Worm (Caenorhabditis elegans) whole organism, L1 larva: ENCODE results near the gene Y56A3A.28.

Experiments
- C16A3.4 ChIP-seq: fragments of 150-350 bp; optimal IDR thresholded peaks from 2 replicates; lab custom pipeline; 2014; ENCODE audit warnings: missing biosample characterization, missing genetic modification characterization
- F16B12.6 ChIP-seq: fragments of 150-350 bp; optimal IDR thresholded peaks from 2 replicates; lab custom pipeline; 2014; ENCODE audit warnings: missing biosample characterization, missing genetic modification characterization
- aha-1 ChIP-seq: fragments of 150-350 bp; optimal IDR thresholded peaks from 2 replicates; lab custom pipeline; 2014; ENCODE audit warnings: missing biosample characterization, missing genetic modification characterization
- ama-1 ChIP-seq: fragments of 150-350 bp; optimal IDR thresholded peaks from 2 replicates; lab custom pipeline; 2014
- blmp-1 ChIP-seq: fragments of 150-350 bp; optimal IDR thresholded peaks from 2 replicates; lab custom pipeline; 2014; ENCODE audit warnings: missing biosample characterization, missing genetic modification characterization
- ceh-8 ChIP-seq: fragments of 200-800 bp; sonication (Bioruptor generic); optimal IDR thresholded peaks from 2 replicates; lab custom pipeline; 2018; ENCODE audit warnings: mild to moderate bottlenecking, missing genetic modification characterization, moderate library complexity, missing compliant biosample characterization
- ceh-82 ChIP-seq, 3 experiments: fragments of 150-350 bp in 1 of 3; sonication (generic microtip) in 2 of 3; optimal IDR thresholded peaks; 2 replicates each; lab custom pipeline; 2014 to 2017; ENCODE audit warnings: missing biosample characterization in 3 of 3, missing genetic modification characterization in 3 of 3
- dpl-1 ChIP-seq, 3 experiments: fragments of 150-350 bp in 2 of 3; sonication (generic microtip) in 1 of 3; optimal IDR thresholded peaks; 2 replicates each; lab custom pipeline; 2014 to 2017; ENCODE audit warnings: missing biosample characterization in 3 of 3, missing genetic modification characterization in 3 of 3, missing genetic modification reagents in 3 of 3
- dsc-1 ChIP-seq: sonication (generic microtip); optimal IDR thresholded peaks from 2 replicates; lab custom pipeline; 2016; ENCODE audit warnings: mild to moderate bottlenecking, missing genetic modification characterization, missing compliant biosample characterization
- efl-1 ChIP-seq, 4 experiments: fragments of 150-350 bp; optimal IDR thresholded peaks in 3 of 4; peaks in 1 of 4; 1 replicate in 1 of 4; 2 replicates in 3 of 4; lab custom pipeline; 2014; ENCODE audit warnings: missing biosample characterization in 2 of 4, missing genetic modification characterization in 2 of 4, missing genetic modification reagents in 2 of 4
- egl-27 ChIP-seq, 2 experiments: fragments of 150-350 bp in 1 of 2; sonication (generic microtip); optimal IDR thresholded peaks; 3 replicates each; lab custom pipeline; 2017 to 2018; ENCODE audit warnings: missing biosample characterization in 2 of 2, missing genetic modification characterization in 2 of 2, missing genetic modification reagents in 2 of 2
- elt-3 ChIP-seq, 6 experiments: fragments of 150-350 bp in 1 of 6; sonication (generic microtip); optimal IDR thresholded peaks; 2 replicates each; lab custom pipeline; 2017 to 2018; ENCODE audit warnings: missing biosample characterization in 6 of 6, missing genetic modification characterization in 6 of 6, inconsistent platforms in 1 of 6
- ets-5 ChIP-seq: fragments of 200-800 bp; sonication (Bioruptor generic); IDR thresholded peaks from 2 replicates; pipeline ENCODE4 v1.3.6; 2022; ENCODE audit warnings: missing genetic modification characterization, missing compliant biosample characterization
- fkh-4 ChIP-seq: sonication (generic microtip); optimal IDR thresholded peaks from 2 replicates; lab custom pipeline; 2016; ENCODE audit warnings: missing compliant biosample characterization, missing genetic modification characterization, borderline replicate concordance
- fkh-8 ChIP-seq: sonication (generic microtip); optimal IDR thresholded peaks from 2 replicates; lab custom pipeline; 2016; ENCODE audit warnings: mild to moderate bottlenecking, missing genetic modification characterization, missing compliant biosample characterization
- fos-1 ChIP-seq: fragments of 150-350 bp; optimal IDR thresholded peaks from 2 replicates; lab custom pipeline; 2014; ENCODE audit warnings: missing biosample characterization, missing genetic modification characterization
- hlh-4 ChIP-seq: sonication (generic microtip); optimal IDR thresholded peaks from 2 replicates; lab custom pipeline; 2016; ENCODE audit warnings: mild to moderate bottlenecking, missing genetic modification characterization, missing compliant biosample characterization
- hpl-2 ChIP-seq: fragments of 150-350 bp; optimal IDR thresholded peaks from 2 replicates; lab custom pipeline; 2014; ENCODE audit warnings: missing biosample characterization, missing genetic modification reagents, missing genetic modification characterization
- irx-1 ChIP-seq: sonication (generic microtip); optimal IDR thresholded peaks from 2 replicates; lab custom pipeline; 2016; ENCODE audit warnings: missing genetic modification characterization, missing compliant biosample characterization
- isw-1 ChIP-seq: fragments of 200-800 bp; sonication (Bioruptor generic); IDR thresholded peaks from 2 replicates; pipeline ENCODE4 v1.3.6; 2022; ENCODE audit warnings: missing genetic modification characterization, missing compliant biosample characterization
- jun-1 ChIP-seq: fragments of 150-350 bp; optimal IDR thresholded peaks from 2 replicates; lab custom pipeline; 2014; ENCODE audit warnings: missing biosample characterization, missing genetic modification reagents, missing genetic modification characterization
- lin-14 ChIP-seq: fragments of 200-800 bp; sonication (Bioruptor generic); optimal IDR thresholded peaks from 2 replicates; lab custom pipeline; 2018; ENCODE audit warnings: mild to moderate bottlenecking, missing genetic modification characterization, moderate library complexity, missing compliant biosample characterization
- lin-35 ChIP-seq, 2 experiments: fragments of 150-350 bp; optimal IDR thresholded peaks; 2 replicates each; lab custom pipeline; 2014; ENCODE audit warnings: missing biosample characterization in 2 of 2, missing genetic modification characterization in 2 of 2, missing genetic modification reagents in 2 of 2
- lir-3 ChIP-seq: sonication (generic microtip); optimal IDR thresholded peaks from 2 replicates; lab custom pipeline; 2016; ENCODE audit warnings: mild to moderate bottlenecking, missing genetic modification characterization, moderate library complexity, missing compliant biosample characterization; ENCODE audit not compliant: poor library complexity
- lsy-2 ChIP-seq, 2 experiments: fragments of 150-350 bp; optimal IDR thresholded peaks; 2 replicates each; lab custom pipeline; 2014; ENCODE audit warnings: missing biosample characterization in 2 of 2, missing genetic modification characterization in 2 of 2
- mdl-1 ChIP-seq, 2 experiments: fragments of 150-350 bp; optimal IDR thresholded peaks; 2 replicates each; lab custom pipeline; 2014 to 2017; ENCODE audit warnings: missing biosample characterization in 2 of 2, missing genetic modification characterization in 2 of 2, inconsistent platforms in 1 of 2
- mef-2 ChIP-seq: fragments of 150-350 bp; optimal IDR thresholded peaks from 2 replicates; lab custom pipeline; 2014; ENCODE audit warnings: missing biosample characterization, missing genetic modification characterization
- mep-1 ChIP-seq: fragments of 150-350 bp; optimal IDR thresholded peaks from 2 replicates; lab custom pipeline; 2014; ENCODE audit warnings: missing biosample characterization, missing genetic modification characterization
- nhr-19 ChIP-seq: fragments of 200-800 bp; sonication (Bioruptor generic); conservative IDR thresholded peaks from 2 replicates; pipeline ENCODE4 v1.3.6; 2022; ENCODE audit warnings: missing genetic modification characterization, missing compliant biosample characterization
- nhr-20 ChIP-seq: sonication (generic microtip); optimal IDR thresholded peaks from 2 replicates; lab custom pipeline; 2016; ENCODE audit warnings: mild to moderate bottlenecking, missing genetic modification characterization, missing compliant biosample characterization
- nhr-237 ChIP-seq: fragments of 150-350 bp; optimal IDR thresholded peaks from 2 replicates; lab custom pipeline; 2014; ENCODE audit warnings: missing biosample characterization, missing genetic modification characterization
- nhr-28 ChIP-seq: fragments of 150-350 bp; optimal IDR thresholded peaks from 2 replicates; lab custom pipeline; 2014; ENCODE audit warnings: missing biosample characterization, missing genetic modification characterization
- nhr-47 ChIP-seq: sonication (generic microtip); optimal IDR thresholded peaks from 2 replicates; lab custom pipeline; 2016; ENCODE audit warnings: mild to moderate bottlenecking, missing genetic modification characterization, moderate library complexity, missing compliant biosample characterization
- nhr-77 ChIP-seq: fragments of 150-350 bp; optimal IDR thresholded peaks from 2 replicates; lab custom pipeline; 2014; ENCODE audit warnings: missing biosample characterization, missing genetic modification characterization
- nhr-85 ChIP-seq: sonication (generic microtip); peaks from one replicate; lab custom pipeline; 2016; ENCODE audit warnings: missing genetic modification characterization, inconsistent platforms, missing compliant biosample characterization
- pag-3 ChIP-seq: sonication (generic microtip); optimal IDR thresholded peaks from 2 replicates; lab custom pipeline; 2017; ENCODE audit warnings: missing genetic modification characterization, mild to moderate bottlenecking, missing compliant biosample characterization, antibody characterized with exemption, borderline replicate concordance; ENCODE audit not compliant: insufficient read depth
- pax-3 ChIP-seq: fragments of 200-800 bp; sonication (Bioruptor generic); optimal IDR thresholded peaks from 2 replicates; lab custom pipeline; 2018; ENCODE audit warnings: mild to moderate bottlenecking, missing genetic modification characterization, moderate library complexity, missing compliant biosample characterization
- rnt-1 ChIP-seq: sonication (generic microtip); optimal IDR thresholded peaks from 2 replicates; lab custom pipeline; 2016; ENCODE audit warnings: mild to moderate bottlenecking, missing genetic modification characterization, moderate library complexity, missing compliant biosample characterization
- snpc-4 ChIP-seq: fragments of 150-350 bp; optimal IDR thresholded peaks from 2 replicates; lab custom pipeline; 2014; ENCODE audit warnings: missing biosample characterization, missing genetic modification characterization
- snu-23 ChIP-seq: sonication (generic microtip); optimal IDR thresholded peaks from 2 replicates; lab custom pipeline; 2016; ENCODE audit warnings: missing genetic modification characterization, missing compliant biosample characterization
- sptf-1 ChIP-seq: fragments of 150-350 bp; optimal IDR thresholded peaks from 2 replicates; lab custom pipeline; 2014; ENCODE audit warnings: missing biosample characterization, missing genetic modification characterization
- sup-37 ChIP-seq: fragments of 200-800 bp; sonication (Bioruptor generic); optimal IDR thresholded peaks from 2 replicates; lab custom pipeline; 2018; ENCODE audit warnings: mild to moderate bottlenecking, missing genetic modification characterization, missing compliant biosample characterization
- swsn-7 ChIP-seq: sonication (generic microtip); optimal IDR thresholded peaks from 2 replicates; lab custom pipeline; 2016; ENCODE audit warnings: missing genetic modification characterization, missing compliant biosample characterization
- tbx-2 ChIP-seq: sonication (generic microtip); optimal IDR thresholded peaks from 2 replicates; lab custom pipeline; 2016; ENCODE audit warnings: missing genetic modification characterization, missing compliant biosample characterization
- unc-130 ChIP-seq: fragments of 150-350 bp; optimal IDR thresholded peaks from 2 replicates; lab custom pipeline; 2017; ENCODE audit warnings: missing biosample characterization, missing genetic modification characterization, inconsistent platforms
- unc-62 ChIP-seq: fragments of 150-350 bp; optimal IDR thresholded peaks from 2 replicates; lab custom pipeline; 2014; ENCODE audit warnings: missing biosample characterization, missing genetic modification reagents, missing genetic modification characterization
- unc-86 ChIP-seq: sonication (generic microtip); optimal IDR thresholded peaks from 2 replicates; lab custom pipeline; 2016; ENCODE audit warnings: missing genetic modification characterization, missing compliant biosample characterization
- xbp-1 ChIP-seq: sonication (generic microtip); optimal IDR thresholded peaks from 2 replicates; lab custom pipeline; 2016; ENCODE audit warnings: missing genetic modification characterization, missing compliant biosample characterization
- zag-1 ChIP-seq: fragments of 150-350 bp; optimal IDR thresholded peaks from 2 replicates; lab custom pipeline; 2014; ENCODE audit warnings: missing biosample characterization, missing genetic modification characterization
- zip-4 ChIP-seq: fragments of 200-800 bp; sonication (Bioruptor generic); optimal IDR thresholded peaks from 2 replicates; lab custom pipeline; 2018; ENCODE audit warnings: mild to moderate bottlenecking, missing genetic modification characterization, moderate library complexity, missing compliant biosample characterization
- ztf-4 ChIP-seq: fragments of 150-350 bp; optimal IDR thresholded peaks from 2 replicates; lab custom pipeline; 2014; ENCODE audit warnings: missing biosample characterization, missing genetic modification characterization

Gene Y56A3A.28

DNA sequence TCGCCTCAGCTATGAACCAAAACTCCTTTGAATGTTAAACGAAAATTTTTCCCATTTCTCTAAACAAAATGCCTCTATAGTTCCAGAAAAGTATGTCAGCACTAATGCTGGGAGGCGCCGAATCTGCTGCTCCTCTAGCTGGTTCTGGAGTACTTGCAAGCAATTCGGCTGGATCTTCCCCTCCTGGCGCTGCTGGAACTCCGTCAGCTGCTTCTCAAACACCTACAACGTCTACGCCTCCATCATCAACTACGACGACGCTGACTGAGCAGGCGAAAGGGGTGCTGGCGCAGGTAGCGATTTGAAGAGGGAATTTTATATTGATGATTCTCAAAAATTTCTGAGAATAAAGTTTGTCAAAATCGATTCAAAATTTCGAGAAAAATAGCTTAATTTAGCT is 11.3 kb upstream of the Y56A3A.28 start:
- no peak for TF ChIP-seq swsn-7
- no peak for TF ChIP-seq C16A3.4 (tag; lab: Kevin White, UChicago)
- TF ChIP-seq ets-5 (GFP tag; lab: Robert Waterston, UW) = no peak

DNA sequence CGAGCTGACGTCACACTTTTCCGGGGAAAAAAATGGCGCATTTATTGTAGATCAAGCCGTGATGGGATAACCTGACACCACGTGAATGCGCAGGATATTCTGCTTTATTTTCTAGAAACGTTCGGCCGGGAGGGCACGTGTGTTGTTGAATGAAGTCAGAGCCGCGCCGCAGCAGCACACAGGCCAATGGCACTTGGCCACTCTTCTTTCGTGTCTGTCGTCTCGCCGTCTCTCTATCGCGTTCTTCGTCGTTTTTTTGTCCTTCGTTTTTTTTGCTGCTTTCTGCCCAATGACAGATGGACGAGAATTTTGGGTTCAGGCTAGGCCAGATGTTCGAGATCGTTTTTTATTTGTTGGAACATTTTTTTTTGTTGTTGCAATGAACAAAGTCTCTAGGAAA is 10.4 kb upstream of the Y56A3A.28 start:
- TF ChIP-seq mep-1 (tag; lab: Kevin White, UChicago) (peak; percentile 32), snu-23 (GFP tag; lab: Kevin White, UChicago) (peak; percentile 43), rnt-1 (tag; lab: Kevin White, UChicago) (no peak), irx-1 (tag; lab: Kevin White, UChicago) (no peak), nhr-28 (tag; lab: Kevin White, UChicago) (no peak), sptf-1 (tag; lab: Kevin White, UChicago) (no peak), mef-2 (tag; lab: Kevin White, UChicago) (no peak), lir-3 (tag; lab: Kevin White, UChicago) (no peak), nhr-85 (peak; percentile 26), ceh-8 (GFP tag; lab: Kevin White, UChicago) (no peak), sup-37 (no peak), blmp-1 (tag; lab: Kevin White, UChicago) (no peak), ets-5 (GFP tag; lab: Robert Waterston, UW) (no peak), C16A3.4 (tag; lab: Kevin White, UChicago) (no peak), fkh-8 (tag; lab: Kevin White, UChicago) (peak; percentile 51), elt-3 (tag; optimal IDR thresholded peaks at IDR 0.05; lab: Kevin White, UChicago) (no peak), pag-3 (tag; lab: Kevin White, UChicago) (peak; percentile 67), pax-3 (no peak), dsc-1 (tag; lab: Kevin White, UChicago) (peak; percentile 10), lin-35 (GFP tag; optimal IDR thresholded peaks at IDR 0.05; lab: Kevin White, UChicago) (peak; percentile 38 to 65), zag-1 (tag; lab: Kevin White, UChicago) (no peak), unc-86 (no peak), isw-1 (no peak), ceh-82 (tag; optimal IDR thresholded peaks at IDR 0.05; lab: Kevin White, UChicago) (peak in 1 of 3 experiments; percentile 50), nhr-77 (no peak), hpl-2 (GFP tag; lab: Kevin White, UChicago) (no peak), unc-62 (no peak), tbx-2 (tag; lab: Kevin White, UChicago) (no peak), lsy-2 (tag; optimal IDR thresholded peaks at IDR 0.05; lab: Kevin White, UChicago) (peak in 1 of 2 experiments; percentile 58), nhr-20 (no peak), zip-4 (GFP tag; lab: Kevin White, UChicago) (no peak), ztf-4 (no peak), ama-1 (lab: Kevin White, UChicago) (no peak), xbp-1 (tag; lab: Kevin White, UChicago) (peak; percentile 7), dpl-1 (GFP tag; optimal IDR thresholded peaks at IDR 0.05; lab: Kevin White, UChicago) (peak in 2 of 3 experiments; percentile 24 to 56), hlh-4 (tag; lab: Kevin White, UChicago) (no peak), efl-1 (optimal IDR thresholded peaks at IDR 0.05; lab: Kevin White, UChicago) (peak; percentile 26 to 52), efl-1 (GFP tag; optimal IDR thresholded peaks at IDR 0.05 in 1 of 2; lab: Kevin White, UChicago) (peak in 1 of 2 experiments; percentile 18), fkh-4 (tag; lab: Kevin White, UChicago) (no peak), lin-14 (GFP tag; lab: Kevin White, UChicago) (peak; percentile 91), jun-1 (tag; lab: Kevin White, UChicago) (no peak), egl-27 (tag; optimal IDR thresholded peaks at IDR 0.05; lab: Kevin White, UChicago) (no peak), snpc-4 (tag; lab: Kevin White, UChicago) (no peak), unc-130 (tag; lab: Kevin White, UChicago) (no peak), nhr-237 (tag; lab: Kevin White, UChicago) (no peak), nhr-19 (no peak; the same call in 1 of the 2 replicates), mdl-1 (tag; optimal IDR thresholded peaks at IDR 0.05; lab: Kevin White, UChicago) (peak in 1 of 2 experiments; percentile 56), nhr-47 (tag; lab: Kevin White, UChicago) (peak; percentile 25), aha-1 (tag; lab: Kevin White, UChicago) (no peak), F16B12.6 (tag; lab: Kevin White, UChicago) (no peak), fos-1 (tag; lab: Kevin White, UChicago) (no peak)
